Worm (Caenorhabditis elegans): ENCODE results near the gene C16C8.4.

DNA sequence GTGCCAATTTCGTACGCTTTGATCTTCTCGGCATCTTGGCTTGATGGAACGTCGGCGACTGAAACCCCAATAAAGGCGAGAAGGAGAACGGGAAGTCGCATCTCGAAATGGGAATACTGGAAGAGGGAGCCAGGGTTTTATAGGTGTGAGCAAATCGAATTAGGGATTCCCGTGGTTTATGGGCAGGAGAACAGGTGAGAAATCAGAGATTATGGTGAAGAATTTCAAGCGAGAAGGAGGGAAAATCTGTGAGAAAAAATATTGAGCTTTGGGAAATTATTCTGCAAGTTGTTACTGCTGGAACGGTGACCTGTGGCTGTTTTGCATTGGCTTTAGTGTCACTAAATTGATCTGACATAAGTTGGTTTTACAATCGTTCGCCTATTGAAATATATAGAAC is 27.4 kb upstream of the C16C8.4 start, which contains the start of gene Y49F6B.13:
- TF ChIP-seq snpc-4 (tag; optimal IDR thresholded peaks at IDR 0.05) (no peak), R02D3.7 (tag; optimal IDR thresholded peaks at IDR 0.05) (no peak), ama-1 (optimal IDR thresholded peaks at IDR 0.05) (no peak), ztf-4 (tag; optimal IDR thresholded peaks at IDR 0.05) (no peak), mdl-1 (tag; optimal IDR thresholded peaks at IDR 0.05) (no peak), nhr-21 (tag; optimal IDR thresholded peaks at IDR 0.05) (no peak), crh-2 (tag; optimal IDR thresholded peaks at IDR 0.05) (no peak), Y55F3AM.14 (GFP tag; optimal IDR thresholded peaks at IDR 0.05) (no peak), fos-1 (tag; optimal IDR thresholded peaks at IDR 0.05) (no peak), dmd-4 (tag; optimal IDR thresholded peaks at IDR 0.05) (no peak), zag-1 (tag; optimal IDR thresholded peaks at IDR 0.05) (no peak), nhr-6 (tag; optimal IDR thresholded peaks at IDR 0.05) (no peak)
